Fruit fly (Drosophila melanogaster): Measurements from ENCODE around the gene Cad87A.

The Cad87A gene

dm6 chr3R:11855156-11855555 is 93.8 kb downstream of the Cad87A start (continued):
- TF ChIP-seq CG17361 (GFP tag; IDR thresholded peaks at IDR 0.05), result 0 out of 3 replicates have a peak, but pooled peaks have one; percentile 20
- peak; percentile 19; the same call in 2 of the 3 replicates for TF ChIP-seq B-H1 (GFP tag; IDR thresholded peaks at IDR 0.05)
- TF ChIP-seq grau (tag; optimal IDR thresholded peaks at IDR 0.05), result peak; percentile 45
- TF ChIP-seq Blimp-1 (GFP tag; optimal IDR thresholded peaks at IDR 0.05), result peak; percentile 36
- TF ChIP-seq bowl (GFP tag; IDR thresholded peaks at IDR 0.05), result no peak
- peak; percentile 17; the same call in 1 of the 2 replicates for TF ChIP-seq CG9932 (GFP tag; IDR thresholded peaks at IDR 0.05)
- TF ChIP-seq shn (GFP tag; optimal IDR thresholded peaks at IDR 0.05), result no peak
- TF ChIP-seq nmo (GFP tag; optimal IDR thresholded peaks at IDR 0.05), result peak; percentile 19
- peak in 1 of 2 experiments; percentile 50 for TF ChIP-seq Pdp1 (GFP tag; optimal IDR thresholded peaks at IDR 0.05)
- TF ChIP-seq CG8388 (GFP tag; optimal IDR thresholded peaks at IDR 0.05), result peak; percentile 17
- TF ChIP-seq PHDP (tag; optimal IDR thresholded peaks at IDR 0.05), result peak; percentile 38
- peak; percentile 14 for TF ChIP-seq Hmr (GFP tag; optimal IDR thresholded peaks at IDR 0.05)
- no peak for TF ChIP-seq prd (optimal IDR thresholded peaks at IDR 0.05)
- TF ChIP-seq prd (GFP tag; IDR thresholded peaks at IDR 0.05), result peak; percentile 55
- peak; percentile 43 for TF ChIP-seq CG12391 (tag; optimal IDR thresholded peaks at IDR 0.05)
- peak; percentile 14 for TF ChIP-seq cwo (GFP tag; optimal IDR thresholded peaks at IDR 0.05)
- peak; percentile 43 for TF ChIP-seq lab (GFP tag; optimal IDR thresholded peaks at IDR 0.05)
- no peak for TF ChIP-seq pan (optimal IDR thresholded peaks at IDR 0.05)
- peak in 1 of 2 experiments; percentile 34 for TF ChIP-seq pan (GFP tag; optimal IDR thresholded peaks at IDR 0.05 in 1 of 2, IDR thresholded peaks at IDR 0.05 in 1 of 2)
- 0 out of 2 replicates have a peak, but pooled peaks have one; percentile 68 for TF ChIP-seq vvl (GFP tag; IDR thresholded peaks at IDR 0.05)
- TF ChIP-seq CG30403 (GFP tag; optimal IDR thresholded peaks at IDR 0.05), result peak; percentile 20
- 0 out of 2 replicates have a peak, but pooled peaks have one; percentile 19 for TF ChIP-seq CG3847 (GFP tag; IDR thresholded peaks at IDR 0.05)
- TF ChIP-seq zen2 (GFP tag; IDR thresholded peaks at IDR 0.05; ENCODE audit: partially characterized antibody), result no peak
- no peak for TF ChIP-seq hth (optimal IDR thresholded peaks at IDR 0.05)
- peak; percentile 40; the same call in 1 of the 2 replicates for TF ChIP-seq slbo (GFP tag; IDR thresholded peaks at IDR 0.05)
- TF ChIP-seq CG12299 (tag; optimal IDR thresholded peaks at IDR 0.05), result no peak
- TF ChIP-seq CG2678 (tag; optimal IDR thresholded peaks at IDR 0.05), result peak; percentile 53
- no peak for TF ChIP-seq GATAe (GFP tag; conservative IDR thresholded peaks at IDR 0.05)
- peak; percentile 1 for TF ChIP-seq Vsx1 (GFP tag; optimal IDR thresholded peaks at IDR 0.05)
- peak; percentile 25 for TF ChIP-seq CG12659 (GFP tag; optimal IDR thresholded peaks at IDR 0.05)
- TF ChIP-seq Oli (tag; optimal IDR thresholded peaks at IDR 0.05), result peak; percentile 35
- no peak for TF ChIP-seq usp (GFP tag; optimal IDR thresholded peaks at IDR 0.05)
- TF ChIP-seq CG31441 (GFP tag; IDR thresholded peaks at IDR 0.05), result peak; percentile 47
- TF ChIP-seq CG4730 (GFP tag; IDR thresholded peaks at IDR 0.05), result no peak
- TF ChIP-seq hkb (optimal IDR thresholded peaks at IDR 0.05), result no peak
- TF ChIP-seq hkb (GFP tag; IDR thresholded peaks at IDR 0.05), result 0 out of 2 replicates have a peak, but pooled peaks have one; percentile 17
- peak; percentile 34 for TF ChIP-seq CG2712 (tag; optimal IDR thresholded peaks at IDR 0.05)
- no peak for TF ChIP-seq CG17912 (GFP tag; optimal IDR thresholded peaks at IDR 0.05)
- TF ChIP-seq H2.0 (GFP tag; IDR thresholded peaks at IDR 0.05), result peak; percentile 37; the same call in 1 of the 2 replicates
- no peak for TF ChIP-seq HmgD (GFP tag; optimal IDR thresholded peaks at IDR 0.05)
- no peak for TF ChIP-seq psq (GFP tag; optimal IDR thresholded peaks at IDR 0.05)
- TF ChIP-seq CG18599 (GFP tag; optimal IDR thresholded peaks at IDR 0.05), result peak; percentile 47
- TF ChIP-seq CG7928 (GFP tag; optimal IDR thresholded peaks at IDR 0.05), result no peak
- TF ChIP-seq az2 (GFP tag; optimal IDR thresholded peaks at IDR 0.05), result peak; percentile 18
- peak; percentile 24 for TF ChIP-seq CG4424 (GFP tag; optimal IDR thresholded peaks at IDR 0.05)
- peak; percentile 43; the same call in 1 of the 2 replicates for TF ChIP-seq CG32532 (GFP tag; IDR thresholded peaks at IDR 0.05)
- peak; percentile 17; the same call in 1 of the 3 replicates for TF ChIP-seq ci (GFP tag; IDR thresholded peaks at IDR 0.05)
- peak; percentile 51 for TF ChIP-seq CG15269 (tag; optimal IDR thresholded peaks at IDR 0.05)
- TF ChIP-seq bcd (GFP tag; optimal IDR thresholded peaks at IDR 0.05), result peak; percentile 4
- peak; percentile 62 for TF ChIP-seq dmrt99B (tag; optimal IDR thresholded peaks at IDR 0.05)
- TF ChIP-seq CG6689 (GFP tag; IDR thresholded peaks at IDR 0.05), result peak; percentile 42; the same call in 1 of the 2 replicates

All from whole organism, embryonic.